Worm (Caenorhabditis elegans) whole organism, L1 larva: ENCODE measurements around the gene arle-14.

Experiments
- ceh-82 ChIP-seq, 3 experiments: fragments of 150-350 bp in 1 of 3; sonication (generic microtip) in 2 of 3; optimal IDR thresholded peaks; 2 replicates each; lab custom pipeline; 2014 to 2017; ENCODE audit warnings: missing biosample characterization in 3 of 3, missing genetic modification characterization in 3 of 3
- nhr-237 ChIP-seq: fragments of 150-350 bp; optimal IDR thresholded peaks from 2 replicates; lab custom pipeline; 2014; ENCODE audit warnings: missing biosample characterization, missing genetic modification characterization
- nhr-90 ChIP-seq: sonication (generic microtip); optimal IDR thresholded peaks from 2 replicates; lab custom pipeline; 2016; ENCODE audit warnings: mild to moderate bottlenecking, missing genetic modification characterization, missing compliant biosample characterization; ENCODE audit not compliant: poor library complexity
- swsn-7 ChIP-seq: sonication (generic microtip); optimal IDR thresholded peaks from 2 replicates; lab custom pipeline; 2016; ENCODE audit warnings: missing genetic modification characterization, missing compliant biosample characterization
- zip-4 ChIP-seq: fragments of 200-800 bp; sonication (Bioruptor generic); optimal IDR thresholded peaks from 2 replicates; lab custom pipeline; 2018; ENCODE audit warnings: mild to moderate bottlenecking, missing genetic modification characterization, moderate library complexity, missing compliant biosample characterization
- ztf-11 ChIP-seq, 2 experiments: sonication (generic microtip); optimal IDR thresholded peaks; 2 replicates each; lab custom pipeline; 2016 to 2017; ENCODE audit warnings: missing genetic modification characterization in 2 of 2, missing biosample characterization in 1 of 2, missing compliant biosample characterization in 1 of 2

ce11 chrIII:5718385-5718784, 25.7 kb downstream of the arle-14 start:
- TF ChIP-seq swsn-7 (no peak), zip-4 (GFP tag; lab: Kevin White, UChicago) (no peak), nhr-237 (tag; lab: Kevin White, UChicago) (no peak), ceh-82 (tag; optimal IDR thresholded peaks at IDR 0.05; lab: Kevin White, UChicago) (no peak), nhr-90 (tag; lab: Kevin White, UChicago) (no peak), ztf-11 (tag; optimal IDR thresholded peaks at IDR 0.05; lab: Kevin White, UChicago) (no peak)
